Worm (Caenorhabditis elegans): ENCODE measurements around the gene col-141.

ce11 chrV:6835242-6835641 is 5.7 kb downstream of the col-141 start, which contains the start of the genes T15B7.14 and col-143:
- no peak for TF ChIP-seq lsy-2 (tag; optimal IDR thresholded peaks at IDR 0.05)
- TF ChIP-seq blmp-1 (tag; optimal IDR thresholded peaks at IDR 0.05) = no peak
- no peak for TF ChIP-seq cnd-1 (tag; optimal IDR thresholded peaks at IDR 0.05)

Measured in whole organism, mixed stage, embryonic.